Worm (Caenorhabditis elegans): ENCODE data around the gene cutl-1.
A peak's percentile ranks its signal among the peaks of the same experiment; 100 is the strongest.

cutl-1 gene

DNA sequence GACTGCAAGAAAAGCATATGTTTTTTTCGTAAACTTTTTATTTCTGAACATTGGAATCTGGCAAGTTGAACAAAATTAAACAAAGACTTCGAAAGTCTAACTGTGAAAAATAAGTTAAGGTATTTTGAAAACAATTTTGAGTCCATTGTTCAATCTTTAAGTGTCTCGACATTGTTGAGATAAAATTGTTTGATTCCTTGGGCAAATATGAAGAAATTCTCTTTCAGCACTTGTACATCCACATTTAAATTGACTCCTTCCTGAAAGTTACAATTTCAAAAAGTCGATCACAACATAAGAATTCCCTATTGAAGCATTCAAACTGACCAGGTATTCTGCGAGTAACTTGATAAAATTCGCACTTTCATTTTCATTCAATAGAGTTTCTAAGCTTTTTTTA lies 10.2 kb upstream of the cutl-1 start:
- TF ChIP-seq spr-3 (GFP tag; optimal IDR thresholded peaks at IDR 0.05), result no peak
- TF ChIP-seq aha-1 (tag), result peak; percentile 59
- TF ChIP-seq ama-1 (optimal IDR thresholded peaks at IDR 0.05), result peak; percentile 41

DNA sequence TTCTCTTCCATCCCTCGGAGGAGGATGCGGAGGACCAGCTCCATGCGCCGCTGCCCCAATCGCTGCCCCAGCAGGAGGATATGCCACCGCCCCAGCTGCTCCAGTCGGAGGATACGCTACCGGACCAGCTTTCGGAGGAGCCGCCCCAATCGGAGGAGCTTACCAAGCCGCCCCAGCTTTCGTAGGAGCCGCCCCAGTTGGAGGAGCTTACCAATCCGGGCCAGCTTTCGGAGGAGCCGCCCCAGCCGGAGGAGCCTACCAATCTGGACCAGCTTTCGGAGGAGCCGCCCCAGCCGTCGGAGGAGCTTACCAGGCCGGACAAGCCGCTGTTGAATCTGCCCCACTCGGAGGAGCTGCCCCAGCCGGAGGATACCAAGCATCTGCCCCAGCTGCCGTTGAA lies 9.5 kb upstream of the cutl-1 start:
- TF ChIP-seq F10B5.3 (tag; optimal IDR thresholded peaks at IDR 0.05), result peak; percentile 6
- TF ChIP-seq hlh-30 (tag; optimal IDR thresholded peaks at IDR 0.05; ENCODE audit: insufficient read depth), result no peak
- no peak for TF ChIP-seq madf-5 (GFP tag; IDR thresholded peaks at IDR 0.05)
- TF ChIP-seq ceh-28 (tag; optimal IDR thresholded peaks at IDR 0.05), result no peak
- TF ChIP-seq set-16 (GFP tag; IDR thresholded peaks at IDR 0.05), result peak; percentile 99
- TF ChIP-seq dmd-9 (GFP tag; IDR thresholded peaks at IDR 0.05), result 0 out of 2 replicates have a peak, but pooled peaks have one; percentile 40
- no peak for TF ChIP-seq mxl-3 (GFP tag; optimal IDR thresholded peaks at IDR 0.05)
- TF ChIP-seq T26A8.4 (GFP tag; IDR thresholded peaks at IDR 0.05), result no peak; the same call in 1 of the 2 replicates
- no peak for TF ChIP-seq nhr-237 (tag; optimal IDR thresholded peaks at IDR 0.05)
- 0 out of 2 replicates have a peak, but pooled peaks have one; percentile 43 for TF ChIP-seq hmg-1.1 (GFP tag; IDR thresholded peaks at IDR 0.05)
- no peak for TF ChIP-seq nhr-111 (GFP tag; optimal IDR thresholded peaks at IDR 0.05)
- no peak for TF ChIP-seq saeg-2 (GFP tag; IDR thresholded peaks at IDR 0.05)
- no peak for TF ChIP-seq dmd-8 (GFP tag; IDR thresholded peaks at IDR 0.05)
- TF ChIP-seq zfp-3 (GFP tag; conservative IDR thresholded peaks at IDR 0.05), result no peak
- no peak for TF ChIP-seq Y5F2A.4 (GFP tag; optimal IDR thresholded peaks at IDR 0.05)
- no peak for TF ChIP-seq lin-38 (GFP tag; IDR thresholded peaks at IDR 0.05)
- no peak for TF ChIP-seq daf-16 (GFP tag; optimal IDR thresholded peaks at IDR 0.05)
- TF ChIP-seq daf-16 (tag; optimal IDR thresholded peaks at IDR 0.05), result no peak
- 0 out of 2 replicates have a peak, but pooled peaks have one; percentile 20 for TF ChIP-seq ctbp-1 (GFP tag; IDR thresholded peaks at IDR 0.05)
- TF ChIP-seq ama-1 (optimal IDR thresholded peaks at IDR 0.05), result no peak
- TF ChIP-seq gei-8 (GFP tag; optimal IDR thresholded peaks at IDR 0.05), result peak; percentile 29
- no peak for TF ChIP-seq F26F4.8 (GFP tag; conservative IDR thresholded peaks at IDR 0.05)
- TF ChIP-seq hlh-11 (tag; optimal IDR thresholded peaks at IDR 0.05), result no peak
- no peak for TF ChIP-seq nhr-6 (tag; optimal IDR thresholded peaks at IDR 0.05)
- no peak for TF ChIP-seq lin-13 (GFP tag; optimal IDR thresholded peaks at IDR 0.05)
- no peak for TF ChIP-seq ceh-62 (tag; optimal IDR thresholded peaks at IDR 0.05)
- TF ChIP-seq F37D6.2 (tag; optimal IDR thresholded peaks at IDR 0.05), result no peak
- peak; percentile 70; the same call in 1 of the 2 replicates for TF ChIP-seq pha-4 (GFP tag; IDR thresholded peaks at IDR 0.05)
- no peak for TF ChIP-seq pha-4 (tag; optimal IDR thresholded peaks at IDR 0.05)
- TF ChIP-seq zip-11 (GFP tag; IDR thresholded peaks at IDR 0.05), result no peak
- no peak for TF ChIP-seq T20F7.1 (GFP tag; optimal IDR thresholded peaks at IDR 0.05)
- TF ChIP-seq aha-1 (tag), result peak; percentile 89

DNA sequence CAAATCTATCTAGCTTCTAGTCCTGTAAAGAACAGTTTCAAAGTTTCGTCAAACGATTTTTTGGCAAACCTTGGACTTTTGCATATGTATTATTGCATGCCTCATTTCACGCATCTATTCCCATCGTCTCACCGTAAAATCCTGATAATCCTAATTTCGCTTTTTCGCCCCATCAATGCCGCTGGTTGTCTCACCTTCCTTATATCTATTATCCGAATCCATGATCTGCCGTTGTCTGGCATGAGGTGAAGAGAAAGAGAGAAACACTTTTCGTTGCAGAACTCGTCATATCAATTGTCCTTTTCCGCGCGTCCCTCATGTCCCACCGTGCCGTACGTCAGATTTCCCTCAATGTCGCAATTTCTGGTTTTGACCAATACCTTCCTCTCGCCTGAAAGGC lies 8.7 kb upstream of the cutl-1 start, which contains the start of gene cut-2:
Gene cut-2 (plus strand): TSS at position 365 of the 400 bp plus-strand sequence.
- TF ChIP-seq dmd-9 (GFP tag; IDR thresholded peaks at IDR 0.05) (no peak), mxl-3 (GFP tag; optimal IDR thresholded peaks at IDR 0.05) (peak; percentile 63), hlh-11 (tag; optimal IDR thresholded peaks at IDR 0.05) (peak; percentile 8)

DNA sequence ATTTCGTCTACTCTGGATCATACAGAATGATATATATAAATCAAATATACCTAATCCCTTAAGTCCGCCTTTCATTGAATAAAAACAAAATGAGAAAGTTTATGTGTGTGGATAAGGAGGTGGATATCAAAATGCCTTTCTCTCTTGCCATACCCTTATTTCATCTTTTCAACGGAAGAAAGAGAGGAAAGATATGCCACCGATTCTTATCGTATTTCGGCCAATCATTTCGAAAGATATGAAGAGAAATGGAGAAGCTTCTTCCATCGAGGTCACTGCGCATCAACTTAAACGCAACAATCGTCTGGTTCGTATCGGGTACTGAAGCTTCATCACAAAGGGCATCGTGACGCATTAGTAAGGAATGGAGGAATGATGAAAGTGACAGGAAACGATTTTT lies 7.4 kb upstream of the cutl-1 start:
- TF ChIP-seq mdt-29 (GFP tag; IDR thresholded peaks at IDR 0.05) (no peak), Y5F2A.4 (GFP tag; optimal IDR thresholded peaks at IDR 0.05) (no peak), pha-4 (GFP tag; IDR thresholded peaks at IDR 0.05) (no peak), pha-4 (tag; optimal IDR thresholded peaks at IDR 0.05) (no peak), hlh-30 (tag; optimal IDR thresholded peaks at IDR 0.05; ENCODE audit: insufficient read depth) (no peak), T20F7.1 (GFP tag; optimal IDR thresholded peaks at IDR 0.05) (no peak), nhr-48 (tag; optimal IDR thresholded peaks at IDR 0.05) (no peak), tra-1 (GFP tag; IDR thresholded peaks at IDR 0.05) (no peak), ZK546.5 (tag; optimal IDR thresholded peaks at IDR 0.05) (no peak), nhr-25 (tag; optimal IDR thresholded peaks at IDR 0.05; ENCODE audit: borderline replicate concordance, insufficient read depth) (no peak), lin-13 (GFP tag; optimal IDR thresholded peaks at IDR 0.05) (no peak), aha-1 (tag) (no peak), madf-9 (GFP tag; conservative IDR thresholded peaks at IDR 0.05) (no peak)
